Worm (Caenorhabditis elegans) whole organism, late embryonic: ENCODE results near the gene C46G7.1.

Experiments used
- dmd-4 ChIP-seq: sonication (generic microtip); optimal IDR thresholded peaks from 2 replicates; lab custom pipeline; 2016; ENCODE audit warnings: borderline replicate concordance, missing genetic modification characterization, missing compliant biosample characterization
- tbx-2 ChIP-seq: sonication (generic microtip); optimal IDR thresholded peaks from 2 replicates; lab custom pipeline; 2016; ENCODE audit warnings: missing genetic modification characterization, missing compliant biosample characterization

- TF ChIP-seq dmd-4 (tag; lab: Kevin White, UChicago) (no peak), tbx-2 (tag; lab: Kevin White, UChicago) (no peak)
These were observed 17.3 kb downstream of the C46G7.1 start for ce11 chrIV:6035113-6035512.
